Worm (Caenorhabditis elegans) whole organism, L1 larva: ENCODE data around the gene otpl-1.

Experiments used
- grh-1 ChIP-seq: fragments of 200-800 bp; sonication (Bioruptor generic); IDR thresholded peaks from 2 replicates; pipeline ENCODE4 v1.3.6; 2022; ENCODE audit warnings: missing genetic modification reagents, missing genetic modification characterization, missing compliant biosample characterization
- lsy-2 ChIP-seq, 2 experiments: fragments of 150-350 bp; optimal IDR thresholded peaks; 2 replicates each; lab custom pipeline; 2014; ENCODE audit warnings: missing biosample characterization in 2 of 2, missing genetic modification characterization in 2 of 2
- nhr-11 ChIP-seq: fragments of 150-350 bp; optimal IDR thresholded peaks from 2 replicates; lab custom pipeline; 2014; ENCODE audit warnings: missing biosample characterization, missing genetic modification characterization

DNA sequence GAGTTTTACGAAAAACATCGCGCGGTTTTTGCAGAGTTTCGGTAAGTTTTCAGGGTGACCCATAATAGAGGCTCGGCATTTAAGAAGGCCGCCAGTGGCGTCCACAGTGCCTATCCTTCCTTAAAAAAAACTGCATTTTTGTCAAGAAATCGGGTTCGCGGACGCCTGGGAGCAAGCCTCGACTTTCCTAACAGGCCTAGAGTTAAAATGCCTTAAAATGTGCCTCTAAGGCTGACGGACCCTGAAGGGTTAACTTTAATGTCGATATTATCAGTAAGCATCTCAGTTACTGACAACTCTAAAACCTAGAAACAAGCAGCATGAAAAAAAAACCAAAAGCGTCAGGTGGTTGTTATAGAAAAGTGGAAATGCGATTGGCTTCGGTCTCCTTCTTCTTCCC lies 9.6 kb upstream of the otpl-1 start:
- TF ChIP-seq grh-1 (GFP tag; lab: Robert Waterston, UW) (no peak), lsy-2 (tag; optimal IDR thresholded peaks at IDR 0.05; lab: Kevin White, UChicago) (no peak), nhr-11 (tag; lab: Kevin White, UChicago) (no peak)
